Worm (Caenorhabditis elegans): ENCODE measurements around the gene Y49E10.18.
A peak's percentile ranks its signal among the peaks of the same experiment; 100 is the strongest.

Y49E10.18 gene

ce11 chrIII:12424066-12424465, 21.8 kb downstream of the Y49E10.18 start (continued):
- TF ChIP-seq nhr-42 (GFP tag; IDR thresholded peaks at IDR 0.05) (no peak), mep-1 (tag; optimal IDR thresholded peaks at IDR 0.05) (peak; percentile 41), lin-1 (GFP tag; IDR thresholded peaks at IDR 0.05) (no peak), pqm-1 (tag; optimal IDR thresholded peaks at IDR 0.05) (peak; percentile 70), pha-4 (GFP tag; IDR thresholded peaks at IDR 0.05) (no peak), pha-4 (tag; optimal IDR thresholded peaks at IDR 0.05) (peak; percentile 63), daf-16 (GFP tag; optimal IDR thresholded peaks at IDR 0.05) (no peak), daf-16 (tag; optimal IDR thresholded peaks at IDR 0.05) (peak; percentile 44), hlh-11 (tag; optimal IDR thresholded peaks at IDR 0.05) (peak; percentile 66), D1046.2 (GFP tag; IDR thresholded peaks at IDR 0.05) (no peak), F37D6.2 (tag; optimal IDR thresholded peaks at IDR 0.05) (no peak), Y75B8A.6 (GFP tag; IDR thresholded peaks at IDR 0.05) (no peak), mes-2 (tag; optimal IDR thresholded peaks at IDR 0.05; ENCODE audit: poor library complexity, severe bottlenecking) (peak; percentile 35), hlh-30 (tag; optimal IDR thresholded peaks at IDR 0.05; ENCODE audit: insufficient read depth) (peak; percentile 85), zip-2 (tag; optimal IDR thresholded peaks at IDR 0.05) (no peak), F26F4.8 (GFP tag; conservative IDR thresholded peaks at IDR 0.05) (no peak), arid-1 (GFP tag; conservative IDR thresholded peaks at IDR 0.05) (no peak), F10B5.3 (tag; optimal IDR thresholded peaks at IDR 0.05) (no peak), nhr-28 (tag; optimal IDR thresholded peaks at IDR 0.05) (peak; percentile 89), Y5F2A.4 (GFP tag; optimal IDR thresholded peaks at IDR 0.05) (no peak), ZK337.2 (GFP tag; IDR thresholded peaks at IDR 0.05) (no peak)

ce11 chrIII:12421708-12422107, 24.2 kb downstream of the Y49E10.18 start, which contains the start of gene tat-1:
Gene tat-1 (minus strand): TSS chrIII:12421718.
- TF ChIP-seq spr-3 (GFP tag; optimal IDR thresholded peaks at IDR 0.05) (no peak), daf-16 (GFP tag; optimal IDR thresholded peaks at IDR 0.05) (no peak), daf-16 (tag; optimal IDR thresholded peaks at IDR 0.05) (peak; percentile 33), pha-4 (GFP tag; IDR thresholded peaks at IDR 0.05) (no peak), pha-4 (tag; optimal IDR thresholded peaks at IDR 0.05) (peak; percentile 42), zfp-3 (GFP tag; conservative IDR thresholded peaks at IDR 0.05) (no peak)

ce11 chrIII:12420256-12420655, 25.6 kb downstream of the Y49E10.18 start:
- TF ChIP-seq nhr-6 (tag; optimal IDR thresholded peaks at IDR 0.05): no peak
- no peak for TF ChIP-seq dmd-8 (GFP tag; IDR thresholded peaks at IDR 0.05)
- TF ChIP-seq nhr-11 (tag; optimal IDR thresholded peaks at IDR 0.05): no peak
- TF ChIP-seq lin-39 (tag; optimal IDR thresholded peaks at IDR 0.05): no peak
- TF ChIP-seq snpc-4 (tag; optimal IDR thresholded peaks at IDR 0.05): no peak
- no peak for TF ChIP-seq spr-1 (tag; optimal IDR thresholded peaks at IDR 0.05)
- no peak for TF ChIP-seq pqm-1 (tag; optimal IDR thresholded peaks at IDR 0.05)
- no peak for TF ChIP-seq nhr-10 (tag; optimal IDR thresholded peaks at IDR 0.05)
- TF ChIP-seq hlh-30 (tag; optimal IDR thresholded peaks at IDR 0.05; ENCODE audit: insufficient read depth): no peak
- TF ChIP-seq mes-2 (tag; optimal IDR thresholded peaks at IDR 0.05; ENCODE audit: poor library complexity, severe bottlenecking): no peak
- no peak for TF ChIP-seq mdl-1 (tag; optimal IDR thresholded peaks at IDR 0.05)

- TF ChIP-seq Y105C5A.15 (GFP tag; IDR thresholded peaks at IDR 0.05): no peak
- no peak for TF ChIP-seq F37D6.2 (tag; optimal IDR thresholded peaks at IDR 0.05)
- TF ChIP-seq dmd-6 (GFP tag; IDR thresholded peaks at IDR 0.05): no peak
- TF ChIP-seq T20F7.1 (GFP tag; optimal IDR thresholded peaks at IDR 0.05): no peak
- TF ChIP-seq Y48G9A.11 (GFP tag; IDR thresholded peaks at IDR 0.05): no peak
- TF ChIP-seq zfp-3 (GFP tag; conservative IDR thresholded peaks at IDR 0.05): no peak
- TF ChIP-seq fkh-10 (GFP tag; optimal IDR thresholded peaks at IDR 0.05): no peak
- no peak for TF ChIP-seq ceh-28 (tag; optimal IDR thresholded peaks at IDR 0.05)
- TF ChIP-seq dmd-9 (GFP tag; IDR thresholded peaks at IDR 0.05): no peak
- TF ChIP-seq snpc-1.2 (GFP tag; IDR thresholded peaks at IDR 0.05): no peak
- no peak for TF ChIP-seq nhr-102 (tag; optimal IDR thresholded peaks at IDR 0.05)
- no peak for TF ChIP-seq Y75B8A.6 (GFP tag; IDR thresholded peaks at IDR 0.05)
- TF ChIP-seq lsy-2 (tag; optimal IDR thresholded peaks at IDR 0.05): no peak
- TF ChIP-seq F26F4.8 (GFP tag; conservative IDR thresholded peaks at IDR 0.05): no peak
- TF ChIP-seq sdz-12 (GFP tag; optimal IDR thresholded peaks at IDR 0.05): no peak
- TF ChIP-seq zip-2 (tag; optimal IDR thresholded peaks at IDR 0.05): no peak
- TF ChIP-seq aha-1 (tag): no peak
- no peak for TF ChIP-seq mep-1 (tag; optimal IDR thresholded peaks at IDR 0.05)
Observed at ce11 chrIII:12414533-12414932, 31.4 kb downstream of the Y49E10.18 start.

All from whole organism, L4 larva.